Worm (Caenorhabditis elegans): ENCODE data around the gene W02D7.11.
A peak's percentile ranks its signal among the peaks of the same experiment; 100 is the strongest.
"Not testable (repeated sequence)": the region's sequence is repeated elsewhere in the genome, so short reads cannot be mapped to it uniquely, and the experiment has no call there.

The W02D7.11 gene

ce11 chrV:8323545-8323944, 19.2 kb upstream of the W02D7.11 start:
- TF ChIP-seq T23F11.4 (GFP tag; optimal IDR thresholded peaks at IDR 0.05) (no peak), hlh-15 (tag; optimal IDR thresholded peaks at IDR 0.05) (no peak), syd-9 (tag; optimal IDR thresholded peaks at IDR 0.05) (no peak), unc-42 (tag; optimal IDR thresholded peaks at IDR 0.05) (no peak), ztf-16 (tag; optimal IDR thresholded peaks at IDR 0.05) (no peak), ceh-48 (tag; optimal IDR thresholded peaks at IDR 0.05) (no peak), odd-2 (tag; optimal IDR thresholded peaks at IDR 0.05) (no peak), eyg-1 (tag; optimal IDR thresholded peaks at IDR 0.05) (no peak), ceh-22 (tag; optimal IDR thresholded peaks at IDR 0.05) (no peak), K02D7.2 (tag; optimal IDR thresholded peaks at IDR 0.05) (no peak), che-1 (tag; optimal IDR thresholded peaks at IDR 0.05) (no peak), F13H6.1 (tag; optimal IDR thresholded peaks at IDR 0.05) (no peak), pax-1 (tag; optimal IDR thresholded peaks at IDR 0.05) (no peak), ref-2 (tag; optimal IDR thresholded peaks at IDR 0.05) (no peak), unc-3 (GFP tag; conservative IDR thresholded peaks at IDR 0.05) (no peak), unc-3 (tag; optimal IDR thresholded peaks at IDR 0.05) (no peak), unc-55 (GFP tag; optimal IDR thresholded peaks at IDR 0.05) (no peak), madf-2 (tag; optimal IDR thresholded peaks at IDR 0.05) (no peak)

ce11 chrV:8318135-8318534, 13.8 kb upstream of the W02D7.11 start, which contains the start of gene clec-219:
clec-219 (plus strand) TSS chrV:8318435.
- TF ChIP-seq nhr-11 (tag; optimal IDR thresholded peaks at IDR 0.05), result no peak

- TF ChIP-seq ceh-45 (GFP tag; IDR thresholded peaks at IDR 0.05), result peak; percentile 58
- TF ChIP-seq unc-3 (GFP tag; conservative IDR thresholded peaks at IDR 0.05), result 0 out of 2 replicates have a peak, but pooled peaks have one; percentile 25
- TF ChIP-seq unc-3 (tag; optimal IDR thresholded peaks at IDR 0.05), result not testable (repeated sequence)
These were observed 10.5 kb upstream of the W02D7.11 start for ce11 chrV:8314782-8315181.

ce11 chrV:8311210-8311609, 6.9 kb upstream of the W02D7.11 start, which contains the start of gene W02D7.12:
W02D7.12 (plus strand) TSS chrV:8311510.
- TF ChIP-seq pat-9 (tag; optimal IDR thresholded peaks at IDR 0.05) (no peak), Y22D7AL.16 (tag; optimal IDR thresholded peaks at IDR 0.05) (no peak), nhr-232 (tag; optimal IDR thresholded peaks at IDR 0.05) (no peak), ceh-24 (tag; optimal IDR thresholded peaks at IDR 0.05) (no peak), syd-9 (tag; optimal IDR thresholded peaks at IDR 0.05) (no peak), dmd-4 (tag; optimal IDR thresholded peaks at IDR 0.05; ENCODE audit: borderline replicate concordance) (no peak)

- no peak for TF ChIP-seq ref-2 (tag; optimal IDR thresholded peaks at IDR 0.05)
- TF ChIP-seq ceh-30 (tag; optimal IDR thresholded peaks at IDR 0.05), result no peak
- TF ChIP-seq gmeb-2 (tag; optimal IDR thresholded peaks at IDR 0.05), result no peak
- TF ChIP-seq ets-4 (tag; optimal IDR thresholded peaks at IDR 0.05), result no peak
- no peak for TF ChIP-seq ama-1 (optimal IDR thresholded peaks at IDR 0.05)
- no peak for TF ChIP-seq T23F11.4 (GFP tag; optimal IDR thresholded peaks at IDR 0.05)
- TF ChIP-seq hlh-6 (tag; optimal IDR thresholded peaks at IDR 0.05), result no peak
- no peak for TF ChIP-seq pha-2 (tag; optimal IDR thresholded peaks at IDR 0.05)
- TF ChIP-seq ceh-2 (tag; optimal IDR thresholded peaks at IDR 0.05), result no peak
- no peak for TF ChIP-seq ttx-3 (tag; optimal IDR thresholded peaks at IDR 0.05)
These were observed 3.4 kb upstream of the W02D7.11 start, which contains the start of gene clec-218 for ce11 chrV:8307681-8308080. clec-218 (plus strand) TSS chrV:8307942.

ce11 chrV:8307013-8307412, 2.7 kb upstream of the W02D7.11 start:
- TF ChIP-seq elt-4 (tag; optimal IDR thresholded peaks at IDR 0.05), result no peak
- TF ChIP-seq T23F11.4 (GFP tag; optimal IDR thresholded peaks at IDR 0.05), result no peak
- no peak for TF ChIP-seq K09A11.1 (tag; optimal IDR thresholded peaks at IDR 0.05; ENCODE audit: insufficient read depth)
- TF ChIP-seq hlh-15 (tag; optimal IDR thresholded peaks at IDR 0.05), result no peak
- TF ChIP-seq nhr-232 (tag; optimal IDR thresholded peaks at IDR 0.05), result no peak
- TF ChIP-seq ref-2 (tag; optimal IDR thresholded peaks at IDR 0.05), result no peak
- TF ChIP-seq ztf-16 (tag; optimal IDR thresholded peaks at IDR 0.05), result no peak
- TF ChIP-seq ceh-30 (tag; optimal IDR thresholded peaks at IDR 0.05), result no peak
- no peak for TF ChIP-seq gmeb-2 (tag; optimal IDR thresholded peaks at IDR 0.05)
